Fruit fly (Drosophila melanogaster): Measurements from ENCODE around the gene comt.

comt gene

dm6 chrX:13296405-13297183 is 37.8 kb downstream of the comt start, which contains the start of gene CG1622 (continued):
- TF ChIP-seq gfzf (GFP tag; optimal IDR thresholded peaks at IDR 0.05) (peak; percentile 68), Ravus (GFP tag; IDR thresholded peaks at IDR 0.05) (no peak), CG6813 (GFP tag; optimal IDR thresholded peaks at IDR 0.05) (no peak), CG7372 (GFP tag; IDR thresholded peaks at IDR 0.05) (0 out of 2 replicates have a peak, but pooled peaks have one; percentile 24)

DNA sequence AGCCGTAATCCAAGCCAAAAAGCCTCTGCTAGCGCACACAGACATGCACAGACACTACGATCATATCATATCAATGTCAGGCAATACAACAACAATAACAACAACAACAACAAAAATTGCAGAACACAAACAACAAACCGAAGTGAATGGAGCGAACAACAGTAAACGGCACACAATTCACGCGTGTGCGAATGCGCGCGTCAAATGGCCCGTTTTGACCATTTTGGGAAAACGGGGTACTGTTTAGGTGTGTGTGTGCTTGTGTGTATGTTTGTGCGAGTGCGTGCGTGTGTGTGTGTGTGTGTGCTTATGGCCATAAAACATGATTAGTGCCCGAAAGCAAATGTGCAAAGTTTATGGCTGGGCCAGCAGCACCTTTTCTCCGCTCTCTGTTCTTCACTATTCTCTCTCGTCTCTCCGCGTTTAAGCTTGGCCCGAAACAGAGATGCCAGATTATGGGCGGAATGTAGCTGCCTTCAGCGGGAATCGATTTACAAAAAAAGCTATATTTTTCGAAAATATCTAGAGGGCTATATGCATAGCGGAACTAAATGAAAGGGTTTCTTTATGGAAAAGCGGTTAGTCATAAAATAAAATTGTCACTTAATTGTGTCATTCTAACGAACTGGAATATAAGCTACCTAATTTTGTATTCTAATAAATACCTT is 42.1 kb downstream of the comt start:
- TF ChIP-seq CG15269 (tag; optimal IDR thresholded peaks at IDR 0.05) (peak; percentile 56), Elba2 (GFP tag; optimal IDR thresholded peaks at IDR 0.05) (no peak), croc (GFP tag; conservative IDR thresholded peaks at IDR 0.05) (no peak), Mrtf (GFP tag; IDR thresholded peaks at IDR 0.05) (no peak), Hr78 (GFP tag; optimal IDR thresholded peaks at IDR 0.05) (peak in 1 of 2 experiments; percentile 21), Ptx1 (GFP tag; IDR thresholded peaks at IDR 0.05) (no peak), lola (GFP tag; optimal IDR thresholded peaks at IDR 0.05) (no peak), CG1602 (GFP tag; optimal IDR thresholded peaks at IDR 0.05) (no peak), mirr (GFP tag; optimal IDR thresholded peaks at IDR 0.05) (peak; percentile 21), kay (GFP tag; optimal IDR thresholded peaks at IDR 0.05) (no peak), CG13894 (tag; optimal IDR thresholded peaks at IDR 0.05) (peak; percentile 18), Gsc (GFP tag; IDR thresholded peaks at IDR 0.05) (no peak), cg (GFP tag; optimal IDR thresholded peaks at IDR 0.05) (peak; percentile 69), CG4360 (GFP tag; IDR thresholded peaks at IDR 0.05) (0 out of 2 replicates have a peak, but pooled peaks have one; percentile 34), sd (tag; optimal IDR thresholded peaks at IDR 0.05) (peak; percentile 37), CG7928 (GFP tag; optimal IDR thresholded peaks at IDR 0.05) (no peak), CG10321 (GFP tag; IDR thresholded peaks at IDR 0.05) (no peak), CG12391 (tag; optimal IDR thresholded peaks at IDR 0.05) (no peak), scrt (GFP tag; optimal IDR thresholded peaks at IDR 0.05) (no peak), kni (GFP tag; optimal IDR thresholded peaks at IDR 0.05) (peak; percentile 35), fru (optimal IDR thresholded peaks at IDR 0.05) (no peak), CG12769 (tag; optimal IDR thresholded peaks at IDR 0.05) (peak; percentile 71), toy (GFP tag; IDR thresholded peaks at IDR 0.05) (no peak), tap (tag; optimal IDR thresholded peaks at IDR 0.05) (no peak), chn (GFP tag; optimal IDR thresholded peaks at IDR 0.05) (no peak), wdn (GFP tag; IDR thresholded peaks at IDR 0.05) (no peak), slbo (GFP tag; IDR thresholded peaks at IDR 0.05) (0 out of 2 replicates have a peak, but pooled peaks have one; percentile 30), cwo (GFP tag; optimal IDR thresholded peaks at IDR 0.05) (peak; percentile 19), Trl (optimal IDR thresholded peaks at IDR 0.05) (peak in 1 of 2 experiments; percentile 62), Trl (GFP tag; optimal IDR thresholded peaks at IDR 0.05) (no peak), Rfx (GFP tag; IDR thresholded peaks at IDR 0.05) (peak; percentile 11; the same call in 1 of the 2 replicates), chinmo (GFP tag; IDR thresholded peaks at IDR 0.05; ENCODE audit: partially characterized antibody) (peak; percentile 98), Eip74EF (GFP tag; optimal IDR thresholded peaks at IDR 0.05) (peak in 1 of 2 experiments; percentile 9), row (GFP tag; IDR thresholded peaks at IDR 0.05) (peak; percentile 46; the same call in 1 of the 3 replicates), Oli (tag; optimal IDR thresholded peaks at IDR 0.05) (no peak), GATAe (GFP tag; conservative IDR thresholded peaks at IDR 0.05) (no peak), E2f1 (GFP tag; IDR thresholded peaks at IDR 0.05) (no peak), Sry-β (GFP tag; optimal IDR thresholded peaks at IDR 0.05) (peak; percentile 80), CG12155 (GFP tag; optimal IDR thresholded peaks at IDR 0.05) (no peak), vvl (GFP tag; IDR thresholded peaks at IDR 0.05) (0 out of 2 replicates have a peak, but pooled peaks have one; percentile 8), psq (GFP tag; optimal IDR thresholded peaks at IDR 0.05) (no peak), Dek (tag; optimal IDR thresholded peaks at IDR 0.05) (no peak)
